Fruit fly (Drosophila melanogaster): ENCODE data around the gene Mps1.

DNA sequence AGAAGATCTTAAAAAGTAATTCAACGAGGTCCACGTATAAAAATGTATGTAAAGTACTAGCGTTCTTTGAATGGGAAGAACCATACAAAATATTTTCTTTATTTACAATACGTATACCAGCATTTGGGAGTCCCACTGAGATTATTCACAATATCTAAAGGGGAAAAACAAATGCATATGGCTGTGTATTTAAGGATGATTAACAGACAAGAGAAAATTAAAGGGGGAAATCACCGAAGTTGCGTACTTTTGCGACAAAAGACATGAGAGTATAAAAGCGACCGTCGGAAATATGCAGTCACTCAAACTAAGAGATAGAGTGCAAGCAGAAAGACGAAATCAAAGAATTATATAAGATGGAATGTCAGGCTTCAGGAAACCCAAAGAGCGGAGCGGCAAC lies 46.1 kb upstream of the Mps1 start, which contains the start of gene AttD:
- no peak for TF ChIP-seq stc (GFP tag; IDR thresholded peaks at IDR 0.05)
- TF ChIP-seq gro (GFP tag; optimal IDR thresholded peaks at IDR 0.05): no peak
- no peak for TF ChIP-seq CG34224 (GFP tag; IDR thresholded peaks at IDR 0.05; ENCODE audit: partially characterized antibody)
- TF ChIP-seq Ravus (GFP tag; IDR thresholded peaks at IDR 0.05): no peak
- no peak for TF ChIP-seq pan (optimal IDR thresholded peaks at IDR 0.05)
- TF ChIP-seq pan (GFP tag; optimal IDR thresholded peaks at IDR 0.05 in 1 of 2, IDR thresholded peaks at IDR 0.05 in 1 of 2): no peak
- TF ChIP-seq GATAe (GFP tag; conservative IDR thresholded peaks at IDR 0.05): no peak
- no peak for TF ChIP-seq C15 (GFP tag; IDR thresholded peaks at IDR 0.05)
- no peak for TF ChIP-seq gfzf (GFP tag; optimal IDR thresholded peaks at IDR 0.05)
- no peak for TF ChIP-seq Lim3 (GFP tag; IDR thresholded peaks at IDR 0.05)
- no peak for TF ChIP-seq CG33213 (GFP tag; optimal IDR thresholded peaks at IDR 0.05)
- TF ChIP-seq Mes4 (GFP tag; optimal IDR thresholded peaks at IDR 0.05): no peak
- no peak for TF ChIP-seq vvl (GFP tag; IDR thresholded peaks at IDR 0.05)
- TF ChIP-seq CG3163 (GFP tag; optimal IDR thresholded peaks at IDR 0.05): no peak
- TF ChIP-seq ftz-f1 (GFP tag; optimal IDR thresholded peaks at IDR 0.05): no peak
